Fruit fly (Drosophila melanogaster): ENCODE data around the gene CG44774.
A peak's percentile ranks its signal among the peaks of the same experiment; 100 is the strongest.

The CG44774 gene

DNA sequence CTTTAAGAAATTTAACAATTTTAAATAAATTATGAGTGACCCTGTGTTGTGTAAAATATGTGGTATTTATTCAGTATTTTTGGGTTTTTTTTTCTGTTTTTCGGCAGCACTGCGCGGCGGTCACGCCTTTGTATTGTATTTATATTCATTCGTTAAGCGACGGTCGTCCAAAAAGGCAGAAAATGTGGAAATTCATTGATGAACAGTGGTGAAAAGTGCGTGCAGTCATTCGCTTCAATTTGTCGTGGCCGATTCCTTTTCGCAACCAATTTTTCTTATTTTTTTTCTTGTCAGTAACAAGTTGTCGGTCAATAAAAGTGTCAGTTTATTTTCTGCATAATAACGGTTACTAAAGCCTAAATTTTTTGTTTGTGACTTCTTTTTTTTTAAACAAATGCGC, 1.1 kb upstream of the CG44774 start, which contains the start of gene Ptp4E (continued):
- TF ChIP-seq Bdp1 (GFP tag; optimal IDR thresholded peaks at IDR 0.05), result no peak
- TF ChIP-seq CG10267 (tag; optimal IDR thresholded peaks at IDR 0.05), result peak; percentile 6
- no peak for TF ChIP-seq Hmx (GFP tag; optimal IDR thresholded peaks at IDR 0.05)
- TF ChIP-seq CG15601 (tag; optimal IDR thresholded peaks at IDR 0.05), result no peak
- TF ChIP-seq unc-4 (GFP tag; IDR thresholded peaks at IDR 0.05; ENCODE audit: partially characterized antibody), result no peak
- TF ChIP-seq CG2129 (GFP tag; IDR thresholded peaks at IDR 0.05; ENCODE audit: partially characterized antibody), result no peak
- no peak for TF ChIP-seq schlank (tag; optimal IDR thresholded peaks at IDR 0.05)
- peak; percentile 18 for TF ChIP-seq YL-1 (GFP tag; optimal IDR thresholded peaks at IDR 0.05)
- TF ChIP-seq psq (GFP tag; optimal IDR thresholded peaks at IDR 0.05), result peak; percentile 36
- no peak for TF ChIP-seq Sox100B (GFP tag; optimal IDR thresholded peaks at IDR 0.05)
- no peak for TF ChIP-seq Blimp-1 (GFP tag; optimal IDR thresholded peaks at IDR 0.05)
- TF ChIP-seq danr (GFP tag; IDR thresholded peaks at IDR 0.05), result no peak
- TF ChIP-seq nmo (GFP tag; optimal IDR thresholded peaks at IDR 0.05), result no peak
- no peak for TF ChIP-seq Dbx (GFP tag; IDR thresholded peaks at IDR 0.05)
- TF ChIP-seq CG8359 (GFP tag; optimal IDR thresholded peaks at IDR 0.05; ENCODE audit: borderline replicate concordance), result no peak
- no peak for TF ChIP-seq GATAe (GFP tag; conservative IDR thresholded peaks at IDR 0.05)
- TF ChIP-seq wek (GFP tag; optimal IDR thresholded peaks at IDR 0.05), result peak; percentile 20
- TF ChIP-seq CG17829 (tag; optimal IDR thresholded peaks at IDR 0.05), result peak; percentile 21
- TF ChIP-seq Hr39 (optimal IDR thresholded peaks at IDR 0.05), result no peak
- no peak for TF ChIP-seq Taf1 (GFP tag; IDR thresholded peaks at IDR 0.05)
- TF ChIP-seq dysf (GFP tag; IDR thresholded peaks at IDR 0.05), result no peak
- TF ChIP-seq CG4617 (GFP tag; optimal IDR thresholded peaks at IDR 0.05; ENCODE audit: borderline replicate concordance), result no peak
- peak; percentile 5 for TF ChIP-seq Vsx1 (GFP tag; optimal IDR thresholded peaks at IDR 0.05)
- TF ChIP-seq CG32772 (GFP tag; IDR thresholded peaks at IDR 0.05), result no peak
- no peak for TF ChIP-seq BtbVII (GFP tag; optimal IDR thresholded peaks at IDR 0.05)
- TF ChIP-seq CG12942 (GFP tag; optimal IDR thresholded peaks at IDR 0.05), result no peak
- TF ChIP-seq CG9876 (GFP tag; optimal IDR thresholded peaks at IDR 0.05), result no peak
- TF ChIP-seq CG8089 (GFP tag; optimal IDR thresholded peaks at IDR 0.05), result no peak
- no peak for TF ChIP-seq CG8944 (GFP tag; optimal IDR thresholded peaks at IDR 0.05)
- TF ChIP-seq Deaf1 (tag; optimal IDR thresholded peaks at IDR 0.05), result peak; percentile 5
- TF ChIP-seq CG31388 (GFP tag; optimal IDR thresholded peaks at IDR 0.05), result no peak
- TF ChIP-seq lilli (GFP tag; optimal IDR thresholded peaks at IDR 0.05), result no peak
- TF ChIP-seq chif (GFP tag; optimal IDR thresholded peaks at IDR 0.05), result no peak
- TF ChIP-seq CG42726 (GFP tag; IDR thresholded peaks at IDR 0.05; ENCODE audit: partially characterized antibody), result peak; percentile 41; the same call in 1 of the 2 replicates
- TF ChIP-seq CG4404 (GFP tag; IDR thresholded peaks at IDR 0.05), result no peak
- TF ChIP-seq Sin3A (optimal IDR thresholded peaks at IDR 0.05), result no peak
- TF ChIP-seq CG11093 (GFP tag; IDR thresholded peaks at IDR 0.05), result no peak
- no peak for TF ChIP-seq CG7357 (GFP tag; IDR thresholded peaks at IDR 0.05)
- no peak for TF ChIP-seq CG15073 (GFP tag; optimal IDR thresholded peaks at IDR 0.05)
- 0 out of 3 replicates have a peak, but pooled peaks have one; percentile 14 for TF ChIP-seq Opbp (GFP tag; IDR thresholded peaks at IDR 0.05; ENCODE audit: partially characterized antibody)
- TF ChIP-seq CG3281 (GFP tag; optimal IDR thresholded peaks at IDR 0.05), result peak; percentile 8
- TF ChIP-seq chn (GFP tag; optimal IDR thresholded peaks at IDR 0.05), result no peak
- peak in 1 of 3 experiments; percentile 41 for TF ChIP-seq Stat92E (GFP tag; optimal IDR thresholded peaks at IDR 0.05)
- TF ChIP-seq Mrtf (GFP tag; IDR thresholded peaks at IDR 0.05), result no peak
- TF ChIP-seq ken (GFP tag; IDR thresholded peaks at IDR 0.05), result no peak
- TF ChIP-seq mam (GFP tag; optimal IDR thresholded peaks at IDR 0.05), result no peak
- 0 out of 2 replicates have a peak, but pooled peaks have one; percentile 13 for TF ChIP-seq ara (GFP tag; IDR thresholded peaks at IDR 0.05)
- TF ChIP-seq CG12299 (tag; optimal IDR thresholded peaks at IDR 0.05), result no peak
- no peak for TF ChIP-seq klu (GFP tag; IDR thresholded peaks at IDR 0.05)
- TF ChIP-seq jumu (GFP tag; optimal IDR thresholded peaks at IDR 0.05), result no peak
- no peak for TF ChIP-seq Mes4 (GFP tag; optimal IDR thresholded peaks at IDR 0.05)
- TF ChIP-seq Camta (GFP tag; optimal IDR thresholded peaks at IDR 0.05), result no peak
